Fruit fly (Drosophila melanogaster) whole organism, embryonic: Measurements from ENCODE around the gene CG42822.

ENCODE experiments used
- Atf3 ChIP-seq: fragments of 200-800 bp; sonication (Bioruptor generic); optimal IDR thresholded peaks from 3 replicates; lab custom pipeline; 2016; ENCODE audit warnings: missing biosample characterization, missing genetic modification characterization
- Bteb2 ChIP-seq: fragments of 200-800 bp; sonication (Bioruptor generic); optimal IDR thresholded peaks from 2 replicates; lab custom pipeline; 2016; ENCODE audit warnings: missing biosample characterization, missing genetic modification characterization
- CG10209 ChIP-seq: fragments of 200-800 bp; sonication (Bioruptor generic); optimal IDR thresholded peaks from 3 replicates; lab custom pipeline; 2017; ENCODE audit warnings: missing biosample characterization, mild to moderate bottlenecking, missing genetic modification characterization, missing genetic modification reagents
- CG11085 ChIP-seq: fragments of 200-800 bp; sonication (Bioruptor generic); IDR thresholded peaks from 2 replicates; pipeline ENCODE4 v1.3.6; 2022; ENCODE audit warnings: missing biosample characterization, missing genetic modification characterization
- CG11456 ChIP-seq: fragments of 200-800 bp; sonication (Bioruptor generic); IDR thresholded peaks from 3 replicates; pipeline ENCODE4 v1.3.6; 2022; ENCODE audit warnings: missing biosample characterization, missing genetic modification characterization
- CG11696 ChIP-seq: fragments of 200-800 bp; sonication (Bioruptor generic); IDR thresholded peaks from 2 replicates; pipeline ENCODE4 v1.3.6; 2022; ENCODE audit warnings: missing biosample characterization, missing genetic modification characterization
- CG14860 ChIP-seq: fragments of 200-800 bp; sonication (Bioruptor generic); IDR thresholded peaks from 3 replicates; pipeline ENCODE4 v1.3.6; 2022; ENCODE audit warnings: missing biosample characterization, missing genetic modification characterization; ENCODE audit not compliant: partially characterized antibody
- CG15479 ChIP-seq: fragments of 200-800 bp; sonication (Bioruptor generic); optimal IDR thresholded peaks from 3 replicates; lab custom pipeline; 2019; ENCODE audit warnings: missing biosample characterization, mild to moderate bottlenecking, missing genetic modification characterization, moderate library complexity
- CG16863 ChIP-seq: fragments of 200-800 bp; sonication (Bioruptor generic); optimal IDR thresholded peaks from 3 replicates; lab custom pipeline; 2016; ENCODE audit warnings: missing biosample characterization, missing genetic modification characterization
- CG17328 ChIP-seq: fragments of 200-800 bp; sonication (Bioruptor generic); IDR thresholded peaks from 2 replicates; pipeline ENCODE4 v1.3.6; 2022; ENCODE audit warnings: missing biosample characterization, missing genetic modification characterization
- CG17359 ChIP-seq: fragments of 200-800 bp; sonication (Bioruptor generic); optimal IDR thresholded peaks from 3 replicates; lab custom pipeline; 2018; ENCODE audit warnings: missing biosample characterization, mild to moderate bottlenecking, missing genetic modification characterization, moderate library complexity
- CG31365 ChIP-seq: fragments of 200-800 bp; sonication (Bioruptor generic); optimal IDR thresholded peaks from 2 replicates; lab custom pipeline; 2018; ENCODE audit warnings: missing biosample characterization, mild to moderate bottlenecking, missing genetic modification characterization
- CG3407 ChIP-seq: fragments of 200-800 bp; sonication (Bioruptor generic); optimal IDR thresholded peaks from 2 replicates; lab custom pipeline; 2018; ENCODE audit warnings: missing biosample characterization, mild to moderate bottlenecking, missing genetic modification characterization
- CG6254 ChIP-seq: fragments of 200-800 bp; sonication (Bioruptor generic); optimal IDR thresholded peaks from 3 replicates; lab custom pipeline; 2017; ENCODE audit warnings: mild to moderate bottlenecking, missing biosample characterization, missing genetic modification reagents, missing genetic modification characterization
- D ChIP-seq, 2 experiments: fragments of 200-800 bp in 1 of 2; fragments of >200 bp in 1 of 2; sonication (Bioruptor generic) in 1 of 2; optimal IDR thresholded peaks; 2 replicates in 1 of 2; 3 replicates in 1 of 2; lab custom pipeline; 2017; ENCODE audit warnings: mild to moderate bottlenecking in 1 of 2, missing biosample characterization in 1 of 2, missing genetic modification characterization in 1 of 2, missing genetic modification reagents in 1 of 2
- Dip2 ChIP-seq: fragments of 200-800 bp; sonication (Bioruptor generic); IDR thresholded peaks from 2 replicates; pipeline ENCODE4 v1.3.6; 2022; ENCODE audit warnings: missing biosample characterization, missing genetic modification characterization
- Drgx ChIP-seq: fragments of 200-800 bp; sonication (Bioruptor generic); IDR thresholded peaks from 2 replicates; pipeline ENCODE4 v1.3.6; 2022; ENCODE audit warnings: missing biosample characterization, missing genetic modification characterization
- Elba2 ChIP-seq: fragments of 200-800 bp; sonication (Bioruptor generic); optimal IDR thresholded peaks from 3 replicates; lab custom pipeline; 2016; ENCODE audit warnings: missing biosample characterization, missing genetic modification characterization
- NK7.1 ChIP-seq: fragments of 200-800 bp; sonication (Bioruptor generic); optimal IDR thresholded peaks from 3 replicates; lab custom pipeline; 2016; ENCODE audit warnings: missing biosample characterization, missing genetic modification characterization
- PHDP ChIP-seq: fragments of 200-800 bp; sonication (Bioruptor generic); optimal IDR thresholded peaks from 3 replicates; lab custom pipeline; 2018; ENCODE audit warnings: missing biosample characterization, mild to moderate bottlenecking, missing genetic modification characterization, moderate library complexity
- Sry-β ChIP-seq: fragments of 200-800 bp; sonication (Bioruptor generic); optimal IDR thresholded peaks from 2 replicates; lab custom pipeline; 2018; ENCODE audit warnings: missing biosample characterization, mild to moderate bottlenecking, missing genetic modification characterization, moderate library complexity
- YL-1 ChIP-seq: fragments of 200-800 bp; sonication (Bioruptor generic); optimal IDR thresholded peaks from 3 replicates; lab custom pipeline; 2017; ENCODE audit warnings: missing biosample characterization, mild to moderate bottlenecking, missing genetic modification characterization
- ap ChIP-seq: fragments of 200-800 bp; sonication (Bioruptor generic); IDR thresholded peaks from 2 replicates; pipeline ENCODE4 v1.3.6; 2022; ENCODE audit warnings: missing biosample characterization, missing genetic modification characterization
- ase ChIP-seq: fragments of 200-800 bp; sonication (Bioruptor generic); IDR thresholded peaks from 3 replicates; pipeline ENCODE4 v1.3.6; 2022; ENCODE audit warnings: missing biosample characterization, missing genetic modification characterization
- cad ChIP-seq: fragments of >200 bp; optimal IDR thresholded peaks from 2 replicates; lab custom pipeline; 2017; ENCODE audit warnings: missing biosample characterization, missing genetic modification characterization
- chn ChIP-seq: fragments of 200-800 bp; sonication (Bioruptor generic); optimal IDR thresholded peaks from 2 replicates; lab custom pipeline; 2016; ENCODE audit warnings: missing biosample characterization, missing genetic modification characterization
- corto ChIP-seq: fragments of 200-800 bp; sonication (Bioruptor generic); optimal IDR thresholded peaks from 2 replicates; lab custom pipeline; 2016; ENCODE audit warnings: missing biosample characterization, mild to moderate bottlenecking, missing genetic modification characterization, moderate library complexity
- eve ChIP-seq, 2 experiments: fragments of >200 bp; optimal IDR thresholded peaks; 2 replicates each; lab custom pipeline; 2017; ENCODE audit warnings: missing biosample characterization in 2 of 2, missing genetic modification characterization in 2 of 2
- gcm2 ChIP-seq: fragments of 200-800 bp; sonication (Bioruptor generic); optimal IDR thresholded peaks from 2 replicates; lab custom pipeline; 2016; ENCODE audit warnings: missing biosample characterization, missing genetic modification characterization
- her ChIP-seq: fragments of 200-800 bp; sonication (Bioruptor generic); optimal IDR thresholded peaks from 2 replicates; lab custom pipeline; 2016; ENCODE audit warnings: missing biosample characterization, missing genetic modification characterization
- jing ChIP-seq: fragments of 200-800 bp; sonication (Bioruptor generic); optimal IDR thresholded peaks from 2 replicates; lab custom pipeline; 2018; ENCODE audit warnings: missing biosample characterization, mild to moderate bottlenecking, missing genetic modification characterization
- klu ChIP-seq: fragments of 200-800 bp; sonication (Bioruptor generic); IDR thresholded peaks from 2 replicates; pipeline ENCODE4 v1.3.6; 2022; ENCODE audit warnings: missing biosample characterization, missing genetic modification characterization
- lbe ChIP-seq: fragments of 200-800 bp; sonication (Bioruptor generic); optimal IDR thresholded peaks from 2 replicates; lab custom pipeline; 2016; ENCODE audit warnings: missing biosample characterization, mild to moderate bottlenecking, missing genetic modification characterization
- lilli ChIP-seq: fragments of 200-800 bp; sonication (Bioruptor generic); optimal IDR thresholded peaks from 3 replicates; lab custom pipeline; 2016; ENCODE audit warnings: missing biosample characterization, missing genetic modification characterization
- mam ChIP-seq: fragments of 200-800 bp; sonication (Bioruptor generic); optimal IDR thresholded peaks from 3 replicates; lab custom pipeline; 2016; ENCODE audit warnings: missing biosample characterization, missing genetic modification characterization
- ranshi ChIP-seq: fragments of 200-800 bp; sonication (Bioruptor generic); IDR thresholded peaks from 2 replicates; pipeline ENCODE4 v1.3.6; 2022; ENCODE audit warnings: missing biosample characterization, missing genetic modification characterization
- run ChIP-seq: fragments of 200-800 bp; sonication (Bioruptor generic); optimal IDR thresholded peaks from 3 replicates; lab custom pipeline; 2018; ENCODE audit warnings: missing biosample characterization, mild to moderate bottlenecking, missing genetic modification characterization
- tll ChIP-seq, 2 experiments: fragments of 200-800 bp in 1 of 2; fragments of >200 bp in 1 of 2; sonication (Bioruptor generic) in 1 of 2; optimal IDR thresholded peaks; 2 replicates each; lab custom pipeline; 2017 to 2019; ENCODE audit warnings: missing biosample characterization in 2 of 2, missing genetic modification characterization in 2 of 2, mild to moderate bottlenecking in 1 of 2, moderate library complexity in 1 of 2
- tna ChIP-seq: fragments of 200-800 bp; sonication (Bioruptor generic); IDR thresholded peaks from 2 replicates; pipeline ENCODE4 v1.3.6; 2022; ENCODE audit warnings: missing biosample characterization, missing genetic modification characterization; ENCODE audit not compliant: partially characterized antibody
- usp ChIP-seq: fragments of >200 bp; optimal IDR thresholded peaks from 2 replicates; lab custom pipeline; 2017; ENCODE audit warnings: missing biosample characterization, missing genetic modification characterization

The CG42822 gene

DNA sequence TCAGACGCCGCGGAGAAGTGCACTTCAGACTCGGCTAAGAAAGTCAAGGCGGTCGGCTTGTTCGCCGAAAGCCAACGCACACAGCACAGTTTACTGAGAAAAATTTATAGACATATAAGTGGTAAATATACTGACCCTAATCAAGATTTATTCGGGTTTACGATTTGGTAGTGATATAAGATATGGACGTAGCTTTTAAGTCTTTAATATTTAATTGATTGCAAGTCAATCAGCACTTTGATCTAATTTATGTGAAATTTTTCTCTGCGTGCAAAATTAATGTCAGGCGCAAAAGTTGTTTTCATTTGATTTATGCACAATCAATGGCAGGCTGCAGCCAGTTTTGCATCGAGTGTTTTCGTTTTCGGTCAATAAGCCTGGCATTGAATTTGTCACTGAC, 16.8 kb downstream of the CG42822 start:
- TF ChIP-seq Bteb2 (GFP tag; lab: Kevin White, UChicago): no peak
- TF ChIP-seq Drgx (GFP tag; lab: Robert Waterston, UW): peak; percentile 68

DNA sequence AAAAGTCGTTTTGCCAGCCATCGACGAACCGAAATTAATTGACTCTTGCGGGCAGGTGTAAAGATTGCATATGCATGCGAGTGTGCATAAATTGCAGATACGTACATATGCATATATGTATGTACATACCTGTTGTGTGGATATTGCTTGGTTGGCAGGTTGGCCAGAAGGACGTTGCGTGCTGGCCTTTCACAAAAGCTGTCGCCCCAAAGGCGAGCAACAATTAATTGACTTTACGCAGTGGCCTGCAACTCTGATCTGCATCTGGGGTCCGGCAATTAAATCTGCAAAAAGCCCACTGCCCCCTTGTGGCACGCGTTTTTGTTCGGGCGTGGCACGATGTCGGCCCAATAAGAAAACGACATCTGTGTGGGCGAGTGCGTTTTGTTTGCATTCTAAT, 19.4 kb downstream of the CG42822 start:
- TF ChIP-seq run (tag; lab: Kevin White, UChicago): no peak
- 0 out of 3 replicates have a peak, but pooled peaks have one; percentile 9 for TF ChIP-seq CG11456 (GFP tag; lab: Robert Waterston, UW)
- no peak for TF ChIP-seq CG11696
- TF ChIP-seq Elba2 (GFP tag; lab: Kevin White, UChicago): peak; percentile 31
- TF ChIP-seq tna (GFP tag; lab: Robert Waterston, UW): no peak
- TF ChIP-seq gcm2 (GFP tag; lab: Kevin White, UChicago): no peak
- TF ChIP-seq CG17328 (GFP tag; lab: Robert Waterston, UW): no peak
- no peak for TF ChIP-seq CG6254 (GFP tag; lab: Kevin White, UChicago)
- no peak for TF ChIP-seq ranshi (GFP tag; lab: Robert Waterston, UW)
- no peak for TF ChIP-seq usp (GFP tag; lab: Kevin White, UChicago)
- no peak for TF ChIP-seq CG15479
- TF ChIP-seq, all 482 proteins: peak for 2

DNA sequence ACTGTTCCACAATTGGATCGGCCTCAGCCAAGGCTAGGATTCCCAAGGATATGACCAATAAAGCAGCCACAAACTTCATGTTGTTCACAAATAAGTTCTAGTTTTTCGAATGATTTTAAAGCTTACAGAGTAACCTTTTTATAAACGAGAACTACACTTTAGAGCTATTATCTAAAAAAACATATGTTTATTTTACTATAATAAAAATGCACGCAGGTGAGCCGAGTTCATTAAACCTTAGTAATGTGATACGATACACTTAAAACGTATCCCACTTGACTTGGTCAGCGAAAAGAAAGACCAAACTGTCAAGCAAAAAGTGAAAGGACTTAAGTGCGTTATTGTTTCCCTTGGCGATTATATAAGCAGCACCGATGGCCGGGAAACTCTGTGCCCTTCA, 20.6 kb downstream of the CG42822 start, which contains the start of gene CG44090:
Gene CG44090 (minus strand): TSS at position 101 of the 400 bp plus-strand sequence.
- no peak for TF ChIP-seq CG3407 (GFP tag; lab: Kevin White, UChicago)
- no peak for TF ChIP-seq CG31365 (tag; lab: Kevin White, UChicago)
- no peak for TF ChIP-seq ase (GFP tag; lab: Robert Waterston, UW)
- no peak for TF ChIP-seq NK7.1 (GFP tag; lab: Kevin White, UChicago)
- no peak for TF ChIP-seq lbe (GFP tag; lab: Kevin White, UChicago)
- TF ChIP-seq eve (GFP tag; optimal IDR thresholded peaks at IDR 0.05; lab: Kevin White, UChicago): no peak
- no peak for TF ChIP-seq ap
- no peak for TF ChIP-seq YL-1 (GFP tag; lab: Kevin White, UChicago)
- TF ChIP-seq chn (GFP tag; lab: Kevin White, UChicago): no peak

DNA sequence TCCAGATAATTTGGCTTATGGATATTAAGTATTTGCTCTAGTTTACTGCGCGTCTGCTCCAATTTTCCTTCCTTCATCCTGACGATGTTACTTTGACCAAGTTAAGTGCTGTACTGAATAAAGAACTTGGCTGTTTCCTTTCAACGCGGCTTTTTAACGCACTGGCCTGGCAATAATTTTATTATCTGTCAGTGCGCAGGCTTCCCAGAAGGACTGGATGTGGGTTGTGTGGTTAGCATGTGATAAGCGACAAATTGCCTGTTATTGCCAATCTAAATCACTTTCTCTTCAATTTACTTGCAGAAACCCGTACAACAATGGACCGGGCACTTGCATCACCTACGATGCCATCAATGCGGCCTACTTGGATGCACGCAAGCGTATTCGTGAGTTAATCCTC, 26.9 kb downstream of the CG42822 start, which contains the start of gene CG14331:
Gene CG14331 (minus strand): TSS at position 101 of the 400 bp plus-strand sequence.
- no peak for TF ChIP-seq PHDP (tag; lab: Kevin White, UChicago)
- TF ChIP-seq CG16863: no peak
- TF ChIP-seq D (optimal IDR thresholded peaks at IDR 0.05; lab: Kevin White, UChicago): no peak
- TF ChIP-seq D (GFP tag; optimal IDR thresholded peaks at IDR 0.05; lab: Kevin White, UChicago): no peak
- TF ChIP-seq corto (GFP tag; lab: Kevin White, UChicago): no peak
- no peak for TF ChIP-seq Sry-β (GFP tag; lab: Kevin White, UChicago)
- no peak for TF ChIP-seq klu (GFP tag; lab: Robert Waterston, UW)
- TF ChIP-seq CG11085 (GFP tag; lab: Robert Waterston, UW): no peak
- no peak for TF ChIP-seq Dip2 (GFP tag; lab: Robert Waterston, UW)
- TF ChIP-seq jing (GFP tag; lab: Kevin White, UChicago): no peak
- no peak for TF ChIP-seq Atf3 (GFP tag; lab: Kevin White, UChicago)
- no peak for TF ChIP-seq Drgx (GFP tag; lab: Robert Waterston, UW)
- no peak for TF ChIP-seq lilli (GFP tag; lab: Kevin White, UChicago)
- no peak for TF ChIP-seq CG14860 (GFP tag; lab: Robert Waterston, UW)
- TF ChIP-seq mam: no peak
- TF ChIP-seq CG10209 (GFP tag; lab: Kevin White, UChicago): no peak
- TF ChIP-seq tll (GFP tag; optimal IDR thresholded peaks at IDR 0.05; lab: Kevin White, UChicago): no peak
- no peak for TF ChIP-seq CG17359 (tag; lab: Kevin White, UChicago)
- no peak for TF ChIP-seq cad (GFP tag; lab: Kevin White, UChicago)
- no peak for TF ChIP-seq her
- TF ChIP-seq, all 482 proteins: peak for 0
